Worm (Caenorhabditis elegans) whole organism, L4 larva: Measurements from ENCODE around the gene qua-1.

Experiments
- ama-1 ChIP-seq: fragments of 150-350 bp; optimal IDR thresholded peaks from 2 replicates; lab custom pipeline; 2014; ENCODE audit warnings: inconsistent platforms, mixed read lengths
- cey-2 ChIP-seq: sonication (generic microtip); optimal IDR thresholded peaks from 3 replicates; lab custom pipeline; 2017; ENCODE audit warnings: missing genetic modification characterization, mild to moderate bottlenecking, missing compliant biosample characterization, antibody characterized with exemption, borderline replicate concordance; ENCODE audit not compliant: insufficient read depth
- egl-27 ChIP-seq: sonication (generic microtip); optimal IDR thresholded peaks from 3 replicates; lab custom pipeline; 2017; ENCODE audit warnings: missing biosample characterization, missing genetic modification reagents, missing genetic modification characterization
- fos-1 ChIP-seq: fragments of 150-350 bp; optimal IDR thresholded peaks from 2 replicates; lab custom pipeline; 2014; ENCODE audit warnings: missing biosample characterization, missing genetic modification characterization
- jun-1 ChIP-seq: fragments of 150-350 bp; optimal IDR thresholded peaks from 2 replicates; lab custom pipeline; 2014; ENCODE audit warnings: missing biosample characterization, missing genetic modification reagents, missing genetic modification characterization
- lin-15B ChIP-seq: fragments of 150-350 bp; sonication (generic microtip); optimal IDR thresholded peaks from 3 replicates; lab custom pipeline; 2014; ENCODE audit warnings: missing biosample characterization, missing genetic modification characterization
- lsy-2 ChIP-seq, 2 experiments: fragments of 150-350 bp in 1 of 2; sonication (generic microtip) in 1 of 2; optimal IDR thresholded peaks; 2 replicates each; lab custom pipeline; 2014 to 2017; ENCODE audit warnings: missing biosample characterization in 2 of 2, missing genetic modification characterization in 2 of 2
- nhr-11 ChIP-seq: fragments of 150-350 bp; optimal IDR thresholded peaks from 2 replicates; lab custom pipeline; 2014; ENCODE audit warnings: missing biosample characterization, missing genetic modification characterization
- nhr-237 ChIP-seq: sonication (generic microtip); optimal IDR thresholded peaks from 2 replicates; lab custom pipeline; 2017; ENCODE audit warnings: missing biosample characterization, missing genetic modification characterization
- php-3 ChIP-seq: fragments of 200-800 bp; sonication (Bioruptor generic); IDR thresholded peaks from 2 replicates; pipeline ENCODE4 v1.3.6; 2022; ENCODE audit warnings: missing genetic modification reagents, missing genetic modification characterization, missing compliant biosample characterization
- rbr-2 ChIP-seq: sonication (generic microtip); optimal IDR thresholded peaks from 2 replicates; lab custom pipeline; 2016; ENCODE audit warnings: missing genotype, missing genetic modification characterization, missing compliant biosample characterization
- snpc-4 ChIP-seq: fragments of 150-350 bp; optimal IDR thresholded peaks from 2 replicates; lab custom pipeline; 2014; ENCODE audit warnings: missing biosample characterization, missing genetic modification characterization

- TF ChIP-seq nhr-237 (tag; lab: Kevin White, UChicago): no peak
- no peak for TF ChIP-seq snpc-4 (tag; lab: Kevin White, UChicago)
- no peak for TF ChIP-seq jun-1
- no peak for TF ChIP-seq rbr-2 (tag; lab: Kevin White, UChicago)
- TF ChIP-seq fos-1 (tag; lab: Kevin White, UChicago): no peak
- TF ChIP-seq cey-2 (tag; lab: Kevin White, UChicago): no peak
- TF ChIP-seq lsy-2 (tag; optimal IDR thresholded peaks at IDR 0.05; lab: Kevin White, UChicago): no peak
- no peak for TF ChIP-seq egl-27 (tag; lab: Kevin White, UChicago)
- TF ChIP-seq lin-15B (tag; lab: Kevin White, UChicago): no peak
- TF ChIP-seq nhr-11 (tag; lab: Kevin White, UChicago): no peak
- TF ChIP-seq ama-1 (lab: Kevin White, UChicago): no peak
- TF ChIP-seq php-3 (GFP tag; lab: Robert Waterston, UW): no peak
Measured at ce11 chrII:8209476-8209875, 10.9 kb downstream of the qua-1 start, which contains the start of gene M110.8.
